Fruit fly (Drosophila melanogaster) whole organism, wandering third instar larva: ENCODE results near the gene Cbp80.

Experiments used
- Abd-B ChIP-seq: fragments of >200 bp; optimal IDR thresholded peaks from 2 replicates; lab custom pipeline; 2017; ENCODE audit warnings: missing biosample characterization, missing genetic modification characterization
- CG32264 ChIP-seq: fragments of 200-800 bp; sonication (Bioruptor generic); optimal IDR thresholded peaks from 2 replicates; lab custom pipeline; 2016; ENCODE audit warnings: missing biosample characterization, missing genetic modification characterization
- CG9705 ChIP-seq: fragments of 200-800 bp; sonication (Bioruptor generic); optimal IDR thresholded peaks from 2 replicates; lab custom pipeline; 2018; ENCODE audit warnings: missing biosample characterization, mild to moderate bottlenecking, missing genetic modification characterization
- CrebA ChIP-seq: fragments of 200-800 bp; sonication (Bioruptor generic); optimal IDR thresholded peaks from 2 replicates; lab custom pipeline; 2016; ENCODE audit warnings: missing biosample characterization, mild to moderate bottlenecking, missing genetic modification characterization, borderline replicate concordance
- Dfd ChIP-seq: fragments of >200 bp; optimal IDR thresholded peaks from 2 replicates; lab custom pipeline; 2017; ENCODE audit warnings: missing biosample characterization, missing genetic modification characterization
- Dif ChIP-seq: fragments of 200-275, 200-300 bp; sonication (Bioruptor generic); optimal IDR thresholded peaks from 2 replicates; lab custom pipeline; 2018; ENCODE audit warnings: missing biosample characterization, missing genetic modification characterization; ENCODE audit not compliant: partially characterized antibody
- HLH106 ChIP-seq: fragments of 200-800 bp; optimal IDR thresholded peaks from 3 replicates; lab custom pipeline; 2019; ENCODE audit warnings: missing biosample characterization, mild to moderate bottlenecking, missing genetic modification characterization, moderate library complexity
- Hnf4 ChIP-seq: fragments of 200-800 bp; sonication (Bioruptor generic); optimal IDR thresholded peaks from 2 replicates; lab custom pipeline; 2016; ENCODE audit warnings: missing biosample characterization, mild to moderate bottlenecking, missing genetic modification characterization
- Jra ChIP-seq: sonication (Bioruptor generic); optimal IDR thresholded peaks from 2 replicates; lab custom pipeline; 2016; ENCODE audit warnings: missing biosample characterization, missing genetic modification characterization
- Mio ChIP-seq: sonication (Bioruptor generic); optimal IDR thresholded peaks from 2 replicates; lab custom pipeline; 2016; ENCODE audit warnings: missing biosample characterization, missing genetic modification characterization
- Myc ChIP-seq: fragments of >200 bp; optimal IDR thresholded peaks from 2 replicates; lab custom pipeline; 2017
- N ChIP-seq: fragments of >200 bp; optimal IDR thresholded peaks from 2 replicates; lab custom pipeline; 2018; ENCODE audit warnings: missing biosample characterization, missing external identifiers, missing genetic modification characterization
- OdsH ChIP-seq: fragments of 200-800 bp; sonication (Bioruptor generic); optimal IDR thresholded peaks from 2 replicates; lab custom pipeline; 2016; ENCODE audit warnings: missing biosample characterization, mild to moderate bottlenecking, missing genetic modification characterization
- Rel ChIP-seq, 2 experiments: fragments of 200-800 bp; sonication (Bioruptor generic) in 1 of 2; optimal IDR thresholded peaks; 2 replicates in 1 of 2; 3 replicates in 1 of 2; lab custom pipeline; 2016 to 2019; ENCODE audit warnings: mild to moderate bottlenecking in 2 of 2, missing biosample characterization in 2 of 2, missing genetic modification characterization in 2 of 2, moderate library complexity in 1 of 2
- Vsx2 ChIP-seq: fragments of 200-300, 225-300 bp; sonication (Bioruptor generic); optimal IDR thresholded peaks from 2 replicates; lab custom pipeline; 2018; ENCODE audit warnings: missing biosample characterization, missing genetic modification characterization; ENCODE audit not compliant: partially characterized antibody
- br ChIP-seq: fragments of 200-800 bp; sonication (Bioruptor generic); optimal IDR thresholded peaks from 2 replicates; lab custom pipeline; 2016; ENCODE audit warnings: missing biosample characterization, missing genetic modification characterization
- dl ChIP-seq, 2 experiments: fragments of 175-275, 200-275 bp in 1 of 2; fragments of 200-275 bp in 1 of 2; sonication (Bioruptor generic); optimal IDR thresholded peaks; lab custom pipeline; 2018; ENCODE audit warnings: mild to moderate bottlenecking in 2 of 2, missing biosample characterization in 2 of 2, missing genetic modification characterization in 2 of 2, moderate library complexity in 2 of 2; ENCODE audit not compliant: partially characterized antibody in 2 of 2, insufficient read depth in 1 of 2
- dmrt93B ChIP-seq: fragments of 200-800 bp; sonication (Bioruptor generic); optimal IDR thresholded peaks from 2 replicates; lab custom pipeline; 2018; ENCODE audit warnings: missing biosample characterization, mild to moderate bottlenecking, missing genetic modification characterization
- dsf ChIP-seq: sonication (Bioruptor generic); optimal IDR thresholded peaks from 2 replicates; lab custom pipeline; 2016; ENCODE audit warnings: missing biosample characterization, missing genetic modification characterization, borderline replicate concordance
- ey ChIP-seq: fragments of 200-800 bp; sonication (Bioruptor generic); optimal IDR thresholded peaks from 2 replicates; lab custom pipeline; 2016; ENCODE audit warnings: missing biosample characterization, missing genetic modification characterization
- foxo ChIP-seq, 2 experiments: fragments of 200-800 bp; sonication (Bioruptor generic); optimal IDR thresholded peaks; 2 replicates in 1 of 2; 3 replicates in 1 of 2; lab custom pipeline; 2016 to 2017; ENCODE audit warnings: missing biosample characterization in 2 of 2, missing genetic modification characterization in 2 of 2
- fru ChIP-seq: fragments of 200-800 bp; sonication (Bioruptor generic); optimal IDR thresholded peaks from 3 replicates; lab custom pipeline; 2016; ENCODE audit warnings: missing biosample characterization, mild to moderate bottlenecking, missing genetic modification characterization
- h ChIP-seq: fragments of 200-800 bp; sonication (Bioruptor generic); optimal IDR thresholded peaks from 3 replicates; lab custom pipeline; 2016; ENCODE audit warnings: missing biosample characterization, mild to moderate bottlenecking, missing genetic modification characterization
- jim ChIP-seq: fragments of 175-275, 200-325 bp; sonication (Bioruptor generic); optimal IDR thresholded peaks from 2 replicates; lab custom pipeline; 2016; ENCODE audit warnings: missing biosample characterization, mild to moderate bottlenecking, missing genetic modification characterization
- lola ChIP-seq: fragments of >200 bp; optimal IDR thresholded peaks from 2 replicates; lab custom pipeline; 2017; ENCODE audit warnings: missing biosample characterization, missing genetic modification characterization
- psq ChIP-seq: fragments of 200-800 bp; sonication (Bioruptor generic); optimal IDR thresholded peaks from 3 replicates; lab custom pipeline; 2017; ENCODE audit warnings: missing biosample characterization, mild to moderate bottlenecking, missing genetic modification characterization, moderate library complexity
- sage ChIP-seq: fragments of 200-800 bp; sonication (Bioruptor generic); optimal IDR thresholded peaks from 2 replicates; lab custom pipeline; 2016; ENCODE audit warnings: missing biosample characterization, mild to moderate bottlenecking, missing genetic modification characterization
- sv ChIP-seq: fragments of 200-800 bp; sonication (Bioruptor generic); optimal IDR thresholded peaks from 3 replicates; lab custom pipeline; 2016; ENCODE audit warnings: missing biosample characterization, missing genetic modification characterization
- tai ChIP-seq: sonication (Bioruptor generic); optimal IDR thresholded peaks from 2 replicates; lab custom pipeline; 2016; ENCODE audit warnings: missing biosample characterization, missing genetic modification characterization
- usp ChIP-seq: fragments of >200 bp; optimal IDR thresholded peaks from 2 replicates; lab custom pipeline; 2017; ENCODE audit warnings: missing biosample characterization, missing genetic modification characterization
- woc ChIP-seq: sonication (Bioruptor generic); optimal IDR thresholded peaks from 2 replicates; lab custom pipeline; 2016; ENCODE audit warnings: missing biosample characterization, mild to moderate bottlenecking, missing genetic modification characterization

Gene Cbp80

dm6 chrX:4635856-4636486 is 13.8 kb upstream of the Cbp80 start, which contains the start of the genes Alms1a and pon:
Gene Alms1a (minus strand): TSS chrX:4636004.
Gene pon (plus strand): TSS chrX:4636318.
- TF ChIP-seq ey (GFP tag; lab: Kevin White, UChicago) (no peak), Hnf4 (no peak), Mio (GFP tag; lab: Kevin White, UChicago) (no peak), sage (GFP tag; lab: Kevin White, UChicago) (peak; percentile 1), CG9705 (GFP tag; lab: Kevin White, UChicago) (no peak)

dm6 chrX:4643887-4644286 is 5.9 kb upstream of the Cbp80 start, which contains the start of gene CG3081:
Gene CG3081 (minus strand): TSS chrX:4643987.
- TF ChIP-seq usp (GFP tag; lab: Kevin White, UChicago) (no peak), OdsH (GFP tag; lab: Kevin White, UChicago) (no peak), foxo (GFP tag; optimal IDR thresholded peaks at IDR 0.05; lab: Kevin White, UChicago) (no peak), CG32264 (GFP tag; lab: Kevin White, UChicago) (no peak), h (no peak), dmrt93B (GFP tag; lab: Kevin White, UChicago) (no peak), sage (GFP tag; lab: Kevin White, UChicago) (no peak), sv (GFP tag; lab: Kevin White, UChicago) (no peak), Jra (GFP tag; lab: Kevin White, UChicago) (no peak), HLH106 (tag; lab: Kevin White, UChicago) (no peak), Dif (no peak), CrebA (GFP tag; lab: Kevin White, UChicago) (no peak), lola (GFP tag; lab: Kevin White, UChicago) (no peak), Vsx2 (GFP tag; lab: Kevin White, UChicago) (no peak), jim (GFP tag; lab: Kevin White, UChicago) (no peak), Rel (GFP tag; optimal IDR thresholded peaks at IDR 0.05; lab: Kevin White, UChicago) (no peak), Rel (tag; optimal IDR thresholded peaks at IDR 0.05; lab: Kevin White, UChicago) (no peak), dl (GFP tag; optimal IDR thresholded peaks at IDR 0.05; lab: Kevin White, UChicago; ENCODE audit: insufficient read depth in 1 of 2, partially characterized antibody in 2 of 2) (no peak), Abd-B (GFP tag; lab: Kevin White, UChicago) (no peak), CG9705 (GFP tag; lab: Kevin White, UChicago) (no peak), psq (no peak)

- no peak for TF ChIP-seq h
- TF ChIP-seq Hnf4 = no peak
- TF ChIP-seq foxo (GFP tag; optimal IDR thresholded peaks at IDR 0.05; lab: Kevin White, UChicago) = no peak
- TF ChIP-seq Abd-B (GFP tag; lab: Kevin White, UChicago) = no peak
- TF ChIP-seq dsf = no peak
- TF ChIP-seq CrebA (GFP tag; lab: Kevin White, UChicago) = no peak
- no peak for TF ChIP-seq psq
- TF ChIP-seq HLH106 (tag; lab: Kevin White, UChicago) = no peak
- TF ChIP-seq Dif = no peak
- no peak for TF ChIP-seq dmrt93B (GFP tag; lab: Kevin White, UChicago)
- TF ChIP-seq Myc (lab: Kevin White, UChicago) = no peak
- TF ChIP-seq fru (GFP tag; lab: Kevin White, UChicago) = no peak
Measured at dm6 chrX:4644768-4645167, 5.0 kb upstream of the Cbp80 start, which contains the start of gene CG3062. Gene CG3062 (minus strand): TSS chrX:4644868.

- TF ChIP-seq foxo (GFP tag; optimal IDR thresholded peaks at IDR 0.05; lab: Kevin White, UChicago) (no peak), Jra (GFP tag; lab: Kevin White, UChicago) (no peak), OdsH (GFP tag; lab: Kevin White, UChicago) (no peak), woc (GFP tag; lab: Kevin White, UChicago) (no peak), dmrt93B (GFP tag; lab: Kevin White, UChicago) (no peak), CG9705 (GFP tag; lab: Kevin White, UChicago) (no peak), usp (GFP tag; lab: Kevin White, UChicago) (no peak), tai (GFP tag; lab: Kevin White, UChicago) (no peak), Hnf4 (no peak), dl (GFP tag; optimal IDR thresholded peaks at IDR 0.05; lab: Kevin White, UChicago; ENCODE audit: insufficient read depth in 1 of 2, partially characterized antibody in 2 of 2) (no peak), fru (GFP tag; lab: Kevin White, UChicago) (no peak), br (GFP tag; lab: Kevin White, UChicago) (no peak), Mio (GFP tag; lab: Kevin White, UChicago) (no peak), Dfd (GFP tag; lab: Kevin White, UChicago) (no peak), N (GFP tag; lab: Kevin White, UChicago) (no peak), lola (GFP tag; lab: Kevin White, UChicago) (no peak)
- TF ChIP-seq, all 38 proteins: peak for 0
Measured at dm6 chrX:4647316-4648046, 2.3 kb upstream of the Cbp80 start, which contains the start of the genes HLH4C and mRpL30. Gene HLH4C (minus strand): TSS chrX:4647414. Gene mRpL30 (plus strand): TSS chrX:4647871.
